ENCODE assay signal across 1 fruit fly cellular context in the genomic region with DNA sequence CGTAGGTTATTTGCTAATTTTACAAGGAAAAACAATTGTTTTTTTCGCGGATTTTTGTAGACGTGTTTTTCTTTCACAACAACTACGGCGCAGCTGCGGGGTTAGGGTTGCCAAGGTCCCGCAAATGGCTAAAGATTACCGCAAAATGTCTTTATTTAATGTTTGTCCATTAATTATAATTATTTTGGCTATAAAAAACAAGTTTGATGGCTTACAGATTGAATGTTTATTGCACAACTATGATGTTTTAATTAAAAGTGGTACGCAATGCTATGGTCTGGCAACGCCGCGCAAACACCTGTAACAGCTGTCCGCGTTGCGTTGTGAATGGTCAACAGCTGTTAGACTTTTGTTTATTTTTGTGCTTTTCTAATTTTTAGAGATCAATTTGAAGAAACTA.
TF ChIP-seq lines count a peak whose summit lies in the region.

No protein-coding gene starts in this region.

TF ChIP-seq in whole organism, embryonic, 481 proteins besides CTCF, POLR2A, EP300 and RAD21 (continued from another document and continues in another):
- TF ChIP-seq NFAT (GFP tag; IDR thresholded peaks at IDR 0.05; lab: Robert Waterston, UW) (peak; percentile 38), prd (optimal IDR thresholded peaks at IDR 0.05; lab: Kevin White, UChicago) (no peak), prd (GFP tag; IDR thresholded peaks at IDR 0.05; lab: Robert Waterston, UW) (peak; percentile 73), Nf-YB (GFP tag; optimal IDR thresholded peaks at IDR 0.05; lab: Kevin White, UChicago) (no peak), jigr1 (GFP tag; IDR thresholded peaks at IDR 0.05; lab: Robert Waterston, UW) (no peak), Ets97D (GFP tag; optimal IDR thresholded peaks at IDR 0.05; lab: Kevin White, UChicago) (peak; percentile 76), CG12769 (tag; optimal IDR thresholded peaks at IDR 0.05; lab: Kevin White, UChicago) (peak; percentile 75), CG8281 (tag; optimal IDR thresholded peaks at IDR 0.05; lab: Kevin White, UChicago) (no peak), CG6272 (GFP tag; IDR thresholded peaks at IDR 0.05; lab: Robert Waterston, UW) (peak; percentile 57), CG9876 (GFP tag; optimal IDR thresholded peaks at IDR 0.05; lab: Kevin White, UChicago) (peak; percentile 41), CG18262 (tag; optimal IDR thresholded peaks at IDR 0.05; lab: Kevin White, UChicago) (peak; percentile 61), amos (GFP tag; IDR thresholded peaks at IDR 0.05; lab: Robert Waterston, UW; ENCODE audit: partially characterized antibody) (peak; percentile 28; the same call in 1 of the 2 replicates), fu2 (GFP tag; optimal IDR thresholded peaks at IDR 0.05; lab: Kevin White, UChicago) (peak; percentile 56), CG17912 (GFP tag; optimal IDR thresholded peaks at IDR 0.05; lab: Kevin White, UChicago) (no peak), Eip74EF (GFP tag; optimal IDR thresholded peaks at IDR 0.05; lab: Kevin White, UChicago) (peak in 1 of 2 experiments; percentile 28), CG34224 (GFP tag; IDR thresholded peaks at IDR 0.05; lab: Robert Waterston, UW; ENCODE audit: partially characterized antibody) (peak; percentile 50; the same call in 2 of the 3 replicates), lmd (GFP tag; IDR thresholded peaks at IDR 0.05; lab: Robert Waterston, UW) (peak; percentile 65), HLH3B (GFP tag; IDR thresholded peaks at IDR 0.05; lab: Robert Waterston, UW) (0 out of 2 replicates have a peak, but pooled peaks have one; percentile 9), NC2β (GFP tag; optimal IDR thresholded peaks at IDR 0.05; lab: Kevin White, UChicago) (peak; percentile 43), crp (GFP tag; optimal IDR thresholded peaks at IDR 0.05; lab: Kevin White, UChicago) (peak; percentile 92 to 99), CG11085 (GFP tag; IDR thresholded peaks at IDR 0.05; lab: Robert Waterston, UW) (peak; percentile 58; the same call in 1 of the 2 replicates), sisA (GFP tag; IDR thresholded peaks at IDR 0.05; lab: Robert Waterston, UW) (peak; percentile 65), CG15601 (tag; optimal IDR thresholded peaks at IDR 0.05; lab: Kevin White, UChicago) (no peak), Dad (GFP tag; optimal IDR thresholded peaks at IDR 0.05; lab: Kevin White, UChicago) (peak; percentile 73), ind (GFP tag; optimal IDR thresholded peaks at IDR 0.05; lab: Kevin White, UChicago) (peak; percentile 79), fd64A (GFP tag; optimal IDR thresholded peaks at IDR 0.05; lab: Kevin White, UChicago) (no peak), Lhr (GFP tag; optimal IDR thresholded peaks at IDR 0.05; lab: Kevin White, UChicago) (peak; percentile 19), CG10321 (GFP tag; IDR thresholded peaks at IDR 0.05; lab: Robert Waterston, UW) (no peak), bcd (GFP tag; optimal IDR thresholded peaks at IDR 0.05; lab: Kevin White, UChicago) (peak; percentile 74), CG9437 (GFP tag; optimal IDR thresholded peaks at IDR 0.05; lab: Kevin White, UChicago) (peak; percentile 45), Dek (tag; optimal IDR thresholded peaks at IDR 0.05; lab: Kevin White, UChicago) (peak; percentile 21), Stat92E (GFP tag; optimal IDR thresholded peaks at IDR 0.05; lab: Kevin White, UChicago) (no peak), Myb (GFP tag; optimal IDR thresholded peaks at IDR 0.05; lab: Kevin White, UChicago) (peak; percentile 47), Meics (GFP tag; optimal IDR thresholded peaks at IDR 0.05; lab: Kevin White, UChicago) (peak; percentile 75), Kr (GFP tag; optimal IDR thresholded peaks at IDR 0.05; lab: Kevin White, UChicago) (no peak), lilli (GFP tag; optimal IDR thresholded peaks at IDR 0.05; lab: Kevin White, UChicago) (peak; percentile 89), CG8359 (GFP tag; optimal IDR thresholded peaks at IDR 0.05; lab: Kevin White, UChicago; ENCODE audit: borderline replicate concordance) (no peak), CG4707 (GFP tag; optimal IDR thresholded peaks at IDR 0.05; lab: Kevin White, UChicago) (no peak), CG4282 (GFP tag; optimal IDR thresholded peaks at IDR 0.05; lab: Kevin White, UChicago) (no peak), ATbp (GFP tag; optimal IDR thresholded peaks at IDR 0.05; lab: Kevin White, UChicago) (no peak), Six4 (GFP tag; optimal IDR thresholded peaks at IDR 0.05; lab: Kevin White, UChicago) (peak; percentile 70), CrebB (tag; optimal IDR thresholded peaks at IDR 0.05; lab: Kevin White, UChicago) (peak; percentile 57), Fer3 (tag; optimal IDR thresholded peaks at IDR 0.05; lab: Kevin White, UChicago) (peak; percentile 76), tna (GFP tag; IDR thresholded peaks at IDR 0.05; lab: Robert Waterston, UW; ENCODE audit: partially characterized antibody) (no peak), al (GFP tag; IDR thresholded peaks at IDR 0.05; lab: Robert Waterston, UW) (peak; percentile 37; the same call in 1 of the 2 replicates), CG3726 (GFP tag; IDR thresholded peaks at IDR 0.05; lab: Robert Waterston, UW) (no peak), CG2129 (GFP tag; IDR thresholded peaks at IDR 0.05; lab: Robert Waterston, UW; ENCODE audit: partially characterized antibody) (no peak), abd-A (tag; optimal IDR thresholded peaks at IDR 0.05; lab: Kevin White, UChicago) (peak; percentile 51), CG6175 (GFP tag; IDR thresholded peaks at IDR 0.05; lab: Robert Waterston, UW) (no peak), luna (GFP tag; optimal IDR thresholded peaks at IDR 0.05; lab: Kevin White, UChicago) (peak; percentile 20), tll (GFP tag; optimal IDR thresholded peaks at IDR 0.05; lab: Kevin White, UChicago) (no peak), Camta (GFP tag; optimal IDR thresholded peaks at IDR 0.05; lab: Kevin White, UChicago) (peak; percentile 50), CG10565 (GFP tag; optimal IDR thresholded peaks at IDR 0.05; lab: Kevin White, UChicago) (no peak), gcm2 (GFP tag; optimal IDR thresholded peaks at IDR 0.05; lab: Kevin White, UChicago) (peak; percentile 31), kay (GFP tag; optimal IDR thresholded peaks at IDR 0.05; lab: Kevin White, UChicago) (peak; percentile 39), sc (optimal IDR thresholded peaks at IDR 0.05; lab: Kevin White, UChicago) (no peak), sc (GFP tag; optimal IDR thresholded peaks at IDR 0.05; lab: Kevin White, UChicago) (peak; percentile 12), pho (GFP tag; optimal IDR thresholded peaks at IDR 0.05; lab: Kevin White, UChicago) (peak; percentile 72), CG4328 (GFP tag; optimal IDR thresholded peaks at IDR 0.05; lab: Kevin White, UChicago) (peak; percentile 59), CG8924 (tag; optimal IDR thresholded peaks at IDR 0.05; lab: Kevin White, UChicago) (peak; percentile 69), bab2 (GFP tag; optimal IDR thresholded peaks at IDR 0.05; lab: Kevin White, UChicago) (peak; percentile 76), toy (GFP tag; IDR thresholded peaks at IDR 0.05; lab: Robert Waterston, UW) (no peak), CG1792 (GFP tag; optimal IDR thresholded peaks at IDR 0.05; lab: Kevin White, UChicago) (peak; percentile 25), CG13775 (GFP tag; optimal IDR thresholded peaks at IDR 0.05; lab: Kevin White, UChicago) (peak; percentile 73), CG1647 (GFP tag; optimal IDR thresholded peaks at IDR 0.05; lab: Kevin White, UChicago) (peak; percentile 75), CG16813 (GFP tag; IDR thresholded peaks at IDR 0.05; lab: Robert Waterston, UW; ENCODE audit: partially characterized antibody) (0 out of 3 replicates have a peak, but pooled peaks have one; percentile 16), CG11456 (GFP tag; IDR thresholded peaks at IDR 0.05; lab: Robert Waterston, UW) (no peak), psq (GFP tag; optimal IDR thresholded peaks at IDR 0.05; lab: Kevin White, UChicago) (no peak), CG7928 (GFP tag; optimal IDR thresholded peaks at IDR 0.05; lab: Kevin White, UChicago) (peak; percentile 75), cad (GFP tag; optimal IDR thresholded peaks at IDR 0.05; lab: Kevin White, UChicago) (no peak), Max (GFP tag; optimal IDR thresholded peaks at IDR 0.05; lab: Kevin White, UChicago) (peak; percentile 74), CG2875 (GFP tag; optimal IDR thresholded peaks at IDR 0.05; lab: Kevin White, UChicago) (peak; percentile 6), CG11695 (GFP tag; IDR thresholded peaks at IDR 0.05; lab: Robert Waterston, UW) (peak; percentile 71; the same call in 2 of the 3 replicates), CG18764 (GFP tag; optimal IDR thresholded peaks at IDR 0.05; lab: Kevin White, UChicago) (peak; percentile 59), Dip2 (GFP tag; IDR thresholded peaks at IDR 0.05; lab: Robert Waterston, UW) (no peak), gfzf (GFP tag; optimal IDR thresholded peaks at IDR 0.05; lab: Kevin White, UChicago) (peak; percentile 23), sens-2 (GFP tag; IDR thresholded peaks at IDR 0.05; lab: Robert Waterston, UW) (no peak), CHES-1-like (GFP tag; optimal IDR thresholded peaks at IDR 0.05; lab: Kevin White, UChicago) (peak; percentile 71), jing (GFP tag; optimal IDR thresholded peaks at IDR 0.05; lab: Kevin White, UChicago) (peak; percentile 11), unc-4 (GFP tag; IDR thresholded peaks at IDR 0.05; lab: Robert Waterston, UW; ENCODE audit: partially characterized antibody) (0 out of 2 replicates have a peak, but pooled peaks have one; percentile 35), CG7839 (tag; optimal IDR thresholded peaks at IDR 0.05; lab: Kevin White, UChicago) (peak; percentile 76), row (GFP tag; IDR thresholded peaks at IDR 0.05; lab: Robert Waterston, UW) (peak; percentile 87), CoRest (tag; optimal IDR thresholded peaks at IDR 0.05; lab: Kevin White, UChicago) (peak; percentile 76), pita (GFP tag; optimal IDR thresholded peaks at IDR 0.05; lab: Kevin White, UChicago) (no peak), disco-r (GFP tag; optimal IDR thresholded peaks at IDR 0.05; lab: Kevin White, UChicago) (no peak), CG12219 (GFP tag; optimal IDR thresholded peaks at IDR 0.05; lab: Kevin White, UChicago) (no peak), corto (GFP tag; optimal IDR thresholded peaks at IDR 0.05; lab: Kevin White, UChicago) (peak; percentile 46), Hr51 (GFP tag; optimal IDR thresholded peaks at IDR 0.05; lab: Kevin White, UChicago) (peak; percentile 57 to 64), Ptx1 (GFP tag; IDR thresholded peaks at IDR 0.05; lab: Robert Waterston, UW) (peak; percentile 64), CG10654 (GFP tag; optimal IDR thresholded peaks at IDR 0.05; lab: Kevin White, UChicago) (peak; percentile 68), danr (GFP tag; IDR thresholded peaks at IDR 0.05; lab: Robert Waterston, UW) (peak; percentile 43; the same call in 1 of the 2 replicates), insv (GFP tag; optimal IDR thresholded peaks at IDR 0.05; lab: Kevin White, UChicago) (no peak), gce (GFP tag; IDR thresholded peaks at IDR 0.05; lab: Robert Waterston, UW) (no peak), CG14014 (GFP tag; IDR thresholded peaks at IDR 0.05; lab: Robert Waterston, UW) (peak; percentile 67), yki (optimal IDR thresholded peaks at IDR 0.05; lab: Kevin White, UChicago) (no peak), Dip3 (GFP tag; optimal IDR thresholded peaks at IDR 0.05; lab: Kevin White, UChicago) (peak; percentile 76), Ravus (GFP tag; IDR thresholded peaks at IDR 0.05; lab: Robert Waterston, UW) (peak; percentile 3; the same call in 1 of the 2 replicates), CG2678 (tag; optimal IDR thresholded peaks at IDR 0.05; lab: Kevin White, UChicago) (peak; percentile 74), lov (optimal IDR thresholded peaks at IDR 0.05; lab: Kevin White, UChicago) (no peak), lov (GFP tag; IDR thresholded peaks at IDR 0.05; lab: Robert Waterston, UW) (0 out of 3 replicates have a peak, but pooled peaks have one; percentile 45), CG15479 (GFP tag; optimal IDR thresholded peaks at IDR 0.05; lab: Kevin White, UChicago) (peak; percentile 48), vnd (GFP tag; IDR thresholded peaks at IDR 0.05; lab: Robert Waterston, UW; ENCODE audit: partially characterized antibody) (no peak), her (GFP tag; optimal IDR thresholded peaks at IDR 0.05; lab: Kevin White, UChicago) (peak; percentile 47), tio (GFP tag; optimal IDR thresholded peaks at IDR 0.05; lab: Kevin White, UChicago) (peak; percentile 39), ken (GFP tag; IDR thresholded peaks at IDR 0.05; lab: Robert Waterston, UW) (0 out of 3 replicates have a peak, but pooled peaks have one; percentile 23), Hr3 (GFP tag; optimal IDR thresholded peaks at IDR 0.05; lab: Kevin White, UChicago) (peak; percentile 64), H2.0 (GFP tag; IDR thresholded peaks at IDR 0.05; lab: Robert Waterston, UW) (peak; percentile 41; the same call in 1 of the 2 replicates), CG7556 (GFP tag; optimal IDR thresholded peaks at IDR 0.05; lab: Kevin White, UChicago) (peak; percentile 61), CG17385 (GFP tag; optimal IDR thresholded peaks at IDR 0.05; lab: Kevin White, UChicago) (peak; percentile 68), CG10431 (GFP tag; optimal IDR thresholded peaks at IDR 0.05; lab: Kevin White, UChicago) (no peak), CG7372 (GFP tag; IDR thresholded peaks at IDR 0.05; lab: Robert Waterston, UW) (peak; percentile 67), Hmr (GFP tag; optimal IDR thresholded peaks at IDR 0.05; lab: Kevin White, UChicago) (peak; percentile 74), CG34422 (GFP tag; IDR thresholded peaks at IDR 0.05; lab: Robert Waterston, UW) (peak; percentile 69; the same call in 2 of the 3 replicates), bsh (GFP tag; optimal IDR thresholded peaks at IDR 0.05; lab: Kevin White, UChicago) (no peak), twi (tag; optimal IDR thresholded peaks at IDR 0.05; lab: Kevin White, UChicago) (peak; percentile 55), CG32772 (GFP tag; IDR thresholded peaks at IDR 0.05; lab: Robert Waterston, UW) (peak; percentile 67; the same call in 1 of the 2 replicates), Poxn (GFP tag; IDR thresholded peaks at IDR 0.05; lab: Robert Waterston, UW) (no peak), gem (tag; optimal IDR thresholded peaks at IDR 0.05; lab: Kevin White, UChicago) (peak; percentile 80), kah (GFP tag; optimal IDR thresholded peaks at IDR 0.05; lab: Kevin White, UChicago) (peak; percentile 99), CG13296 (GFP tag; optimal IDR thresholded peaks at IDR 0.05; lab: Kevin White, UChicago) (peak; percentile 68), HHEX (GFP tag; optimal IDR thresholded peaks at IDR 0.05; lab: Kevin White, UChicago) (peak; percentile 67), scrt (GFP tag; optimal IDR thresholded peaks at IDR 0.05; lab: Kevin White, UChicago) (peak; percentile 95), Xbp1 (GFP tag; optimal IDR thresholded peaks at IDR 0.05; lab: Kevin White, UChicago) (peak; percentile 79), CG13624 (GFP tag; optimal IDR thresholded peaks at IDR 0.05; lab: Kevin White, UChicago) (peak; percentile 87)
